Fruit fly (Drosophila melanogaster): Measurements from ENCODE around the gene Grd.
A peak's percentile ranks its signal among the peaks of the same experiment; 100 is the strongest.

Gene Grd

dm6 chr3L:17822784-17823383 is at the start of gene Grd, which contains the start of gene Ir75c:
Gene Grd, plus strand, starts transcription at chr3L:17823333.
Gene Ir75c, minus strand, starts transcription at chr3L:17822834.
- TF ChIP-seq noc (tag; optimal IDR thresholded peaks at IDR 0.05): no peak

dm6 chr3L:17791067-17791466 is 32.1 kb upstream of the Grd start:
- TF ChIP-seq noc (tag; optimal IDR thresholded peaks at IDR 0.05): no peak

dm6 chr3L:17791467-17791494 is 31.9 kb upstream of the Grd start, which contains the start of gene CG42815:
Gene CG42815, minus strand, starts transcription at chr3L:17791486.
- no peak for TF ChIP-seq noc (tag; optimal IDR thresholded peaks at IDR 0.05)

dm6 chr3L:17791495-17791894 is 31.6 kb upstream of the Grd start:
- no peak for TF ChIP-seq noc (tag; optimal IDR thresholded peaks at IDR 0.05)

dm6 chr3L:17797494-17797893 is 25.6 kb upstream of the Grd start, which contains the start of gene CG42816:
Gene CG42816, minus strand, starts transcription at chr3L:17797594.
- no peak for TF ChIP-seq noc (tag; optimal IDR thresholded peaks at IDR 0.05)

dm6 chr3L:17802107-17802506 is 21.0 kb upstream of the Grd start, which contains the start of gene NUCB1:
Gene NUCB1, minus strand, starts transcription at chr3L:17802279.
- TF ChIP-seq noc (tag; optimal IDR thresholded peaks at IDR 0.05): no peak

dm6 chr3L:17804511-17804910 is 18.6 kb upstream of the Grd start, which contains the start of gene ais:
Gene ais, minus strand, starts transcription at chr3L:17804715.
- no peak for TF ChIP-seq noc (tag; optimal IDR thresholded peaks at IDR 0.05)

dm6 chr3L:17806357-17807025 is 16.6 kb upstream of the Grd start, which contains the start of gene CG32187:
Gene CG32187, minus strand, starts transcription at chr3L:17806365.
- no peak for TF ChIP-seq noc (tag; optimal IDR thresholded peaks at IDR 0.05)

dm6 chr3L:17808597-17809213 is 14.4 kb upstream of the Grd start, which contains the start of gene CG32191:
Gene CG32191, minus strand, starts transcription at chr3L:17809146.
- TF ChIP-seq noc (tag; optimal IDR thresholded peaks at IDR 0.05): no peak

- peak; percentile 80 for TF ChIP-seq noc (tag; optimal IDR thresholded peaks at IDR 0.05)
These were observed 9.1 kb upstream of the Grd start, which contains the start of gene Cln3 for dm6 chr3L:17814036-17814435. Gene Cln3, minus strand, starts transcription at chr3L:17814119.

dm6 chr3L:17817821-17818220 is 5.3 kb upstream of the Grd start, which contains the start of gene Ir75a:
Gene Ir75a, minus strand, starts transcription at chr3L:17817921.
- TF ChIP-seq noc (tag; optimal IDR thresholded peaks at IDR 0.05): no peak

- TF ChIP-seq noc (tag; optimal IDR thresholded peaks at IDR 0.05): no peak
These were observed 3.0 kb upstream of the Grd start, which contains the start of gene Ir75b for dm6 chr3L:17820093-17820492. Gene Ir75b, minus strand, starts transcription at chr3L:17820193.

- no peak for TF ChIP-seq noc (tag; optimal IDR thresholded peaks at IDR 0.05)
These were observed 10.4 kb downstream of the Grd start, which contains the start of gene CG32188 for dm6 chr3L:17833525-17833924. Gene CG32188, minus strand, starts transcription at chr3L:17833625.

dm6 chr3L:17835074-17835473 is 11.9 kb downstream of the Grd start, which contains the start of gene CG32189:
Gene CG32189, minus strand, starts transcription at chr3L:17835174.
- TF ChIP-seq noc (tag; optimal IDR thresholded peaks at IDR 0.05): no peak

dm6 chr3L:17841085-17841606 is 18.0 kb downstream of the Grd start, which contains the start of gene CG5577:
Gene CG5577, minus strand, starts transcription at chr3L:17841427.
- peak; percentile 60 for TF ChIP-seq noc (tag; optimal IDR thresholded peaks at IDR 0.05)

dm6 chr3L:17842892-17843703 is 20.0 kb downstream of the Grd start, which contains the start of gene CG5567:
Gene CG5567, minus strand, starts transcription at chr3L:17843544.
- no peak for TF ChIP-seq noc (tag; optimal IDR thresholded peaks at IDR 0.05)
